Worm (Caenorhabditis elegans): ENCODE data around the gene fbxa-197.

DNA sequence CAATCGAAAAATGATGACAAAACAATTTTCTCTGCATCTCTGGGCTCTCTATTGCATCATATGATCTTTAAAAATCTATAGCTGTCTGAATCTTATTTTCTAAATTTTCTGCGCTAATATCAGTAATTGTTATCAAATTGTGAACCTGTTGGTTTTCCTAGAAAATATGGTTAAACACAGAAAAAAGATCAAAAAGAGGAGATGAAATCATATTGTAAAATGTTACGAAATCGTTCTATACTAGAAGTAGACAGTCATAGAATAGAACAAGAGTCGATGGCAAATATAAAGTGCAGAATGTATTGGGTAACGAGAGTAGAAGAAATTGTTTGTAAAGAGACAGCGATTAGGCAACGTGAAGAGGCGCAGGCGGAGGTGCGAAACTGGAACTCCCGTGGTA lies 13.2 kb downstream of the fbxa-197 start:
- TF ChIP-seq ztf-16 (tag; optimal IDR thresholded peaks at IDR 0.05) (no peak), nhr-11 (tag; optimal IDR thresholded peaks at IDR 0.05) (no peak), pqm-1 (tag; optimal IDR thresholded peaks at IDR 0.05) (no peak), ets-4 (tag; optimal IDR thresholded peaks at IDR 0.05) (no peak), ama-1 (optimal IDR thresholded peaks at IDR 0.05) (no peak), unc-3 (GFP tag; conservative IDR thresholded peaks at IDR 0.05) (no peak), unc-3 (tag; optimal IDR thresholded peaks at IDR 0.05) (no peak)

All from whole organism, late embryonic.